Worm (Caenorhabditis elegans) whole organism, L2 larva: ENCODE data around the gene smvt-1.

Experiments
- C34F6.9 ChIP-seq: fragments of 150-350 bp; optimal IDR thresholded peaks from 2 replicates; lab custom pipeline; 2014; ENCODE audit warnings: missing biosample characterization, missing genetic modification characterization
- F13H6.1 ChIP-seq: sonication (generic microtip); optimal IDR thresholded peaks from 2 replicates; lab custom pipeline; 2016; ENCODE audit warnings: missing genetic modification characterization, missing compliant biosample characterization
- R02D3.7 ChIP-seq: fragments of 150-350 bp; optimal IDR thresholded peaks from 2 replicates; lab custom pipeline; 2014; ENCODE audit warnings: missing biosample characterization, missing genetic modification characterization
- ZK546.5 ChIP-seq: sonication (generic microtip); optimal IDR thresholded peaks from 2 replicates; lab custom pipeline; 2017; ENCODE audit warnings: missing biosample characterization, missing genetic modification characterization
- aly-2 ChIP-seq: fragments of 150-350 bp; optimal IDR thresholded peaks from 2 replicates; lab custom pipeline; 2014; ENCODE audit warnings: missing biosample characterization, missing genetic modification characterization
- blmp-1 ChIP-seq: sonication (generic microtip); optimal IDR thresholded peaks from 2 replicates; lab custom pipeline; 2017; ENCODE audit warnings: missing genetic modification characterization, mild to moderate bottlenecking, missing compliant biosample characterization, antibody characterized with exemption, moderate library complexity; ENCODE audit not compliant: insufficient read depth
- ceh-16 ChIP-seq: fragments of 150-350 bp; optimal IDR thresholded peaks from 2 replicates; lab custom pipeline; 2014; ENCODE audit warnings: missing biosample characterization, missing genetic modification characterization
- crh-2 ChIP-seq: sonication (generic microtip); optimal IDR thresholded peaks from 2 replicates; lab custom pipeline; 2017; ENCODE audit warnings: missing biosample characterization, missing genetic modification characterization
- egl-27 ChIP-seq: sonication (generic microtip); optimal IDR thresholded peaks from 3 replicates; lab custom pipeline; 2017; ENCODE audit warnings: missing biosample characterization, missing genetic modification reagents, missing genetic modification characterization
- fos-1 ChIP-seq: fragments of 150-350 bp; optimal IDR thresholded peaks from 2 replicates; lab custom pipeline; 2014; ENCODE audit warnings: missing biosample characterization, missing genetic modification characterization
- gmeb-1 ChIP-seq: fragments of 150-350 bp; optimal IDR thresholded peaks from 2 replicates; lab custom pipeline; 2014; ENCODE audit warnings: missing biosample characterization, missing genetic modification characterization
- lin-13 ChIP-seq: fragments of 150-350 bp; optimal IDR thresholded peaks from 2 replicates; lab custom pipeline; 2014; ENCODE audit warnings: missing biosample characterization, missing genetic modification reagents, missing genetic modification characterization
- lsy-2 ChIP-seq, 2 experiments: fragments of 150-350 bp in 1 of 2; sonication (generic microtip) in 1 of 2; optimal IDR thresholded peaks; 2 replicates each; lab custom pipeline; 2014 to 2017; ENCODE audit warnings: missing biosample characterization in 2 of 2, missing genetic modification characterization in 2 of 2
- mbf-1 ChIP-seq: sonication (generic microtip); optimal IDR thresholded peaks from 2 replicates; lab custom pipeline; 2017; ENCODE audit warnings: missing biosample characterization, missing genetic modification characterization
- nhr-10 ChIP-seq: sonication (generic microtip); optimal IDR thresholded peaks from 2 replicates; lab custom pipeline; 2017; ENCODE audit warnings: missing biosample characterization, missing genetic modification characterization
- nhr-12 ChIP-seq: fragments of 150-350 bp; optimal IDR thresholded peaks from 2 replicates; lab custom pipeline; 2014; ENCODE audit warnings: missing biosample characterization, missing genetic modification characterization
- nhr-129 ChIP-seq: fragments of 150-350 bp; optimal IDR thresholded peaks from 2 replicates; lab custom pipeline; 2014; ENCODE audit warnings: missing biosample characterization, missing genetic modification characterization
- nhr-21 ChIP-seq: fragments of 150-350 bp; optimal IDR thresholded peaks from 2 replicates; lab custom pipeline; 2014; ENCODE audit warnings: missing biosample characterization, missing genetic modification characterization
- nhr-25 ChIP-seq: fragments of 150-350 bp; sonication (generic microtip); optimal IDR thresholded peaks from 3 replicates; lab custom pipeline; 2014; ENCODE audit warnings: missing biosample characterization, missing genetic modification characterization
- nhr-6 ChIP-seq: fragments of 150-350 bp; optimal IDR thresholded peaks from 2 replicates; lab custom pipeline; 2014; ENCODE audit warnings: missing biosample characterization, missing genetic modification characterization
- peb-1 ChIP-seq: fragments of 150-350 bp; optimal IDR thresholded peaks from 2 replicates; lab custom pipeline; 2014; ENCODE audit warnings: missing biosample characterization, missing genetic modification characterization
- sma-3 ChIP-seq: sonication (generic microtip); optimal IDR thresholded peaks from 2 replicates; lab custom pipeline; 2016; ENCODE audit warnings: missing genetic modification reagents, missing genetic modification characterization, missing compliant biosample characterization
- sma-9 ChIP-seq, 2 experiments: fragments of 150-350 bp in 1 of 2; sonication (generic microtip) in 1 of 2; optimal IDR thresholded peaks; 2 replicates each; lab custom pipeline; 2014 to 2016; ENCODE audit warnings: missing genetic modification characterization in 2 of 2, mild to moderate bottlenecking in 1 of 2, missing biosample characterization in 1 of 2, missing compliant biosample characterization in 1 of 2, missing genetic modification reagents in 1 of 2, moderate library complexity in 1 of 2
- snpc-4 ChIP-seq: fragments of 150-350 bp; optimal IDR thresholded peaks from 2 replicates; lab custom pipeline; 2014; ENCODE audit warnings: missing biosample characterization, missing genetic modification characterization
- unc-39 ChIP-seq: fragments of 150-350 bp; optimal IDR thresholded peaks from 2 replicates; lab custom pipeline; 2014; ENCODE audit warnings: missing biosample characterization, missing genetic modification characterization
- unc-55 ChIP-seq: fragments of 150-350 bp; sonication (generic microtip); optimal IDR thresholded peaks from 3 replicates; lab custom pipeline; 2014; ENCODE audit warnings: missing biosample characterization, missing genetic modification reagents, missing genetic modification characterization
- ztf-1 ChIP-seq: fragments of 200-800 bp; sonication (Bioruptor generic); conservative IDR thresholded peaks from 2 replicates; pipeline ENCODE4 v1.3.6; 2022; ENCODE audit warnings: missing genetic modification characterization, missing compliant biosample characterization
- ztf-11 ChIP-seq: sonication (generic microtip); optimal IDR thresholded peaks from 2 replicates; lab custom pipeline; 2017; ENCODE audit warnings: missing biosample characterization, missing genetic modification characterization
- ztf-4 ChIP-seq: fragments of 150-350 bp; optimal IDR thresholded peaks from 2 replicates; lab custom pipeline; 2014; ENCODE audit warnings: missing biosample characterization, missing genetic modification characterization

Gene smvt-1

DNA sequence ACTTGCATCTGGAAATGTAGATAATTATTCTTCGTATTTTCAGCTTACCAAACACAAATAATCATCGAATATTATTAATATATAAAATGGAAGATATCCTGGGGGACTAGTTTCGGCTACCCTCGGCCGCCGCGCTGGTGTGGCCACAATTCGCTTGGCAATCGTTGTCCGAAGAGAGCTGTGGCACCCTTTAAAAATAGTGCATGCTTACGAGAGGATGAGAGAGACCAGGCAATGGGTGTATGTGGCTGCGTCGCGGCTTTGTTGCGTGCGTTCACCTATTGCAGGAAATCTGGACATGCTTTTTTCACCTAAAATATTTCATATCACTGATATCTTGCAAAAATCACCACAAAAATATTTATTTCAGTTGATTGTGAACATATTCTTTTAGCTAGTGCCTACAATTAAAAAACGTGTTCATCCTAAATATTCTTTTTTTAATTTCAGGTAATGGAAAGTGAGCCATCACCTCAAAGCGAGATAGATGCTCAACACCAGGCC lies 23.9 kb upstream of the smvt-1 start, which contains the start of the genes ccd-5 and F52H2.1:
TSS of gene ccd-5 (minus strand) at position 8 of the 504 bp plus-strand sequence.
TSS of gene F52H2.1 (plus strand) at position 454 of the 504 bp plus-strand sequence.
- TF ChIP-seq nhr-129 (tag; lab: Kevin White, UChicago) (peak; percentile 18), nhr-25 (tag; lab: Kevin White, UChicago) (no peak), unc-55 (GFP tag; lab: Kevin White, UChicago) (peak; percentile 59), mbf-1 (tag; lab: Kevin White, UChicago) (no peak), sma-9 (GFP tag; optimal IDR thresholded peaks at IDR 0.05; lab: Kevin White, UChicago) (peak; percentile 23), sma-9 (tag; optimal IDR thresholded peaks at IDR 0.05; lab: Kevin White, UChicago) (no peak), nhr-6 (tag; lab: Kevin White, UChicago) (no peak), sma-3 (GFP tag; lab: Kevin White, UChicago) (no peak), lsy-2 (tag; optimal IDR thresholded peaks at IDR 0.05; lab: Kevin White, UChicago) (peak in 1 of 2 experiments; percentile 24), ztf-1 (GFP tag; lab: Robert Waterston, UW) (no peak), aly-2 (no peak), ztf-4 (tag; lab: Kevin White, UChicago) (no peak), nhr-21 (tag; lab: Kevin White, UChicago) (no peak), C34F6.9 (tag; lab: Kevin White, UChicago) (peak; percentile 25), ZK546.5 (no peak), lin-13 (no peak), nhr-12 (tag; lab: Kevin White, UChicago) (no peak), unc-39 (tag; lab: Kevin White, UChicago) (no peak), F13H6.1 (tag; lab: Kevin White, UChicago) (no peak)

- TF ChIP-seq nhr-6 (tag; lab: Kevin White, UChicago) (no peak), fos-1 (tag; lab: Kevin White, UChicago) (peak; percentile 99), ztf-11 (tag; lab: Kevin White, UChicago) (no peak), nhr-129 (tag; lab: Kevin White, UChicago) (peak; percentile 57), gmeb-1 (tag; lab: Kevin White, UChicago) (peak; percentile 26), crh-2 (tag; lab: Kevin White, UChicago) (peak; percentile 40), sma-9 (GFP tag; optimal IDR thresholded peaks at IDR 0.05; lab: Kevin White, UChicago) (peak; percentile 60), sma-9 (tag; optimal IDR thresholded peaks at IDR 0.05; lab: Kevin White, UChicago) (no peak), F13H6.1 (tag; lab: Kevin White, UChicago) (peak; percentile 46)
These were observed 20.3 kb upstream of the smvt-1 start for ce11 chrX:2569040-2569439.

DNA sequence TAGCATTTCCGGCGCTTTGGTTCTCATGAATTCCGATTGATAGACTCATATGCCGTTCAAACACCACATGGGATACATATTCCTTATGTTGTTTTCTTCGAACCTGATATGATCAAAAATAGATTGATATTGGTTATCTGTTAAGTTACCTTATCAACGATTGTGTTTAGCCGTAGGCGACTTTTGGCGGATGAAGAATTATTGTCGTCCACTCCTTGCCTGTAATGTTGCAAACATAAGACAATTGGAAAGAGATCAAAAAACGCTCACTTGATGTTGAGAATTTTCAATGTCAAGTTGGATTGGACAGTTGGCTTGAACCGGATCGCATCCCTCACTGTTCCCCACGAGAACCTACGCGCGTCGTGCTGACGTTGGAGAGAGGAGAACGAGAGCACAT lies 19.0 kb upstream of the smvt-1 start:
- TF ChIP-seq R02D3.7 = no peak
- TF ChIP-seq sma-9 (GFP tag; optimal IDR thresholded peaks at IDR 0.05; lab: Kevin White, UChicago) = peak; percentile 28
- TF ChIP-seq sma-9 (tag; optimal IDR thresholded peaks at IDR 0.05; lab: Kevin White, UChicago) = no peak

ce11 chrX:2565308-2565773 lies 16.6 kb upstream of the smvt-1 start, which contains the start of gene F52H2.15:
Gene F52H2.15 (plus strand): TSS chrX:2565358.
- TF ChIP-seq nhr-129 (tag; lab: Kevin White, UChicago) (no peak), fos-1 (tag; lab: Kevin White, UChicago) (peak; percentile 77)

DNA sequence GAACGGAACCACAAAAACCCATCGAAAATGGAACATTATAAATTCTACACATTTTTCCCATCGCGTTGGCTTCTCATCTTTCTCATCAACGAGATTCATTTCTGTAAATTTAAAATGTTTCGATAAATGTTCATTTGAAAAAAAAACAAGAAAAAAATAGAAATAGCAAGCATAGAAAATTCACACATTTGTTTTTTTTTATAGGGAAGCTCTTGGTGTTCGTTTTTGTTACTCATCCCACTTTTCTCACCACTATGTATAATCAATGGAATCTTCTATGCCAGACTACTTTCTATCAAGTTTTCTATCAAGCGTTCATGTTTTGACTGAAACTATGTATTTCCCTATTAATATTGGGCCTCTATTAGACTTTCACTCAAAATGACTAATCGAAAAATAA lies 15.3 kb upstream of the smvt-1 start, which contains the start of gene dhcr-24:
TSS of gene dhcr-24 (minus strand) at position 101 of the 400 bp plus-strand sequence.
- TF ChIP-seq fos-1 (tag; lab: Kevin White, UChicago) = no peak
- no peak for TF ChIP-seq sma-3 (GFP tag; lab: Kevin White, UChicago)
- no peak for TF ChIP-seq peb-1 (tag; lab: Kevin White, UChicago)
- TF ChIP-seq, all 48 proteins: peak for 0

- TF ChIP-seq blmp-1 (tag; lab: Kevin White, UChicago) (no peak), ztf-11 (tag; lab: Kevin White, UChicago) (no peak), nhr-10 (tag; lab: Kevin White, UChicago) (no peak), ztf-4 (tag; lab: Kevin White, UChicago) (no peak), R02D3.7 (no peak), ceh-16 (tag; lab: Kevin White, UChicago) (no peak), egl-27 (tag; lab: Kevin White, UChicago) (no peak), snpc-4 (no peak), unc-39 (tag; lab: Kevin White, UChicago) (no peak), nhr-6 (tag; lab: Kevin White, UChicago) (no peak)
These were observed 11.2 kb upstream of the smvt-1 start, which contains the start of gene F52H2.5 for ce11 chrX:2559979-2560378. Gene F52H2.5 (minus strand): TSS chrX:2560079.
